Fruit fly (Drosophila melanogaster) Kc167 (cell line): ENCODE measurements around the gene qm.

Experiments used
- Myc ChIP-seq: fragments of >200 bp; optimal IDR thresholded peaks from 2 replicates; lab custom pipeline; 2017; ENCODE audit warnings: missing external identifiers
- h ChIP-seq: fragments of >200 bp; optimal IDR thresholded peaks from 3 replicates; lab custom pipeline; 2018; ENCODE audit warnings: missing external identifiers
- psq ChIP-seq: fragments of >200 bp; optimal IDR thresholded peaks from 2 replicates; lab custom pipeline; 2017; ENCODE audit warnings: missing external identifiers

- no peak for TF ChIP-seq Myc (lab: Kevin White, UChicago)
- TF ChIP-seq psq (lab: Kevin White, UChicago): no peak
- TF ChIP-seq h (lab: Kevin White, UChicago): no peak
These were observed 9.3 kb upstream of the qm start for dm6 chr3L:7338786-7339185.
